Worm (Caenorhabditis elegans) whole organism, young adult: ENCODE measurements around the gene enri-1.

ENCODE experiments used
- F39B2.1 ChIP-seq: fragments of 200-800 bp; sonication (Bioruptor generic); IDR thresholded peaks from 2 replicates; pipeline ENCODE4 v1.3.6; 2022; ENCODE audit warnings: missing genetic modification reagents, missing genetic modification characterization, missing compliant biosample characterization
- F49E8.2 ChIP-seq: sonication (generic microtip); optimal IDR thresholded peaks from 3 replicates; lab custom pipeline; 2017; ENCODE audit warnings: missing genetic modification characterization, mild to moderate bottlenecking, missing compliant biosample characterization, antibody characterized with exemption, moderate library complexity; ENCODE audit not compliant: insufficient read depth
- Y95B8A.8 ChIP-seq: fragments of 200-800 bp; sonication (Bioruptor generic); IDR thresholded peaks from 2 replicates; pipeline ENCODE4 v1.3.6; 2022; ENCODE audit warnings: missing genetic modification reagents, missing genetic modification characterization, missing compliant biosample characterization
- nhr-120 ChIP-seq: fragments of 200-800 bp; sonication (Bioruptor generic); IDR thresholded peaks from 2 replicates; pipeline ENCODE4 v1.3.6; 2022; ENCODE audit warnings: missing genetic modification characterization, missing compliant biosample characterization
- rpc-1 ChIP-seq, 2 experiments: fragments of 150-350 bp in 1 of 2; sonication (generic microtip) in 1 of 2; optimal IDR thresholded peaks; 2 replicates each; lab custom pipeline; 2014 to 2018; ENCODE audit warnings: missing biosample characterization in 1 of 2, missing genetic modification characterization in 1 of 2, missing genetic modification reagents in 1 of 2, missing genotype in 1 of 2
- snpc-4 ChIP-seq, 5 experiments: fragments of 150-350 bp in 1 of 5; sonication (generic microtip) in 4 of 5; optimal IDR thresholded peaks; 2 replicates each; lab custom pipeline; 2014 to 2018; ENCODE audit warnings: missing genetic modification characterization in 5 of 5, missing biosample characterization in 3 of 5, antibody characterized with exemption in 2 of 5, mild to moderate bottlenecking in 2 of 5, missing compliant biosample characterization in 2 of 5, missing genotype in 2 of 5, moderate library complexity in 2 of 5, missing genetic modification reagents in 1 of 5
- zfh-2 ChIP-seq: fragments of 200-800 bp; sonication (Bioruptor generic); conservative IDR thresholded peaks from 2 replicates; pipeline ENCODE4 v1.3.6; 2022; ENCODE audit warnings: missing genetic modification reagents, missing genetic modification characterization, missing compliant biosample characterization

- TF ChIP-seq zfh-2 (GFP tag; lab: Robert Waterston, UW) (no peak), snpc-4 (GFP tag; optimal IDR thresholded peaks at IDR 0.05; lab: Kevin White, UChicago) (no peak), snpc-4 (tag; optimal IDR thresholded peaks at IDR 0.05; lab: Kevin White, UChicago) (no peak), Y95B8A.8 (GFP tag; lab: Robert Waterston, UW) (no peak), rpc-1 (optimal IDR thresholded peaks at IDR 0.05; lab: Kevin White, UChicago) (no peak), rpc-1 (tag; optimal IDR thresholded peaks at IDR 0.05; lab: Kevin White, UChicago) (no peak), nhr-120 (GFP tag; lab: Robert Waterston, UW) (no peak), F39B2.1 (GFP tag; lab: Robert Waterston, UW) (no peak), F49E8.2 (tag; lab: Kevin White, UChicago) (no peak)
These were observed 5.3 kb upstream of the enri-1 start, which contains the start of gene F43C11.4 for ce11 chrII:2346672-2347071.
